Worm (Caenorhabditis elegans) whole organism, young adult: ENCODE results near the gene F32D8.1.

Experiments used
- B0019.2 ChIP-seq: fragments of 200-800 bp; sonication (Bioruptor generic); conservative IDR thresholded peaks from 2 replicates; pipeline ENCODE4 v1.3.6; 2022; ENCODE audit warnings: missing genetic modification reagents, missing genetic modification characterization, missing compliant biosample characterization
- B0035.1 ChIP-seq: sonication (generic microtip); optimal IDR thresholded peaks from 2 replicates; lab custom pipeline; 2016; ENCODE audit warnings: missing genetic modification characterization, mild to moderate bottlenecking, missing compliant biosample characterization, missing genotype, missing genetic modification reagents
- F39B2.1 ChIP-seq: fragments of 200-800 bp; sonication (Bioruptor generic); IDR thresholded peaks from 2 replicates; pipeline ENCODE4 v1.3.6; 2022; ENCODE audit warnings: missing genetic modification reagents, missing genetic modification characterization, missing compliant biosample characterization
- F52B5.7 ChIP-seq: sonication (generic microtip); optimal IDR thresholded peaks from 2 replicates; lab custom pipeline; 2016; ENCODE audit warnings: mild to moderate bottlenecking, missing genetic modification characterization, missing compliant biosample characterization
- K11D2.4 ChIP-seq: fragments of 200-800 bp; sonication (Bioruptor generic); IDR thresholded peaks from 2 replicates; pipeline ENCODE4 v1.3.6; 2022; ENCODE audit warnings: missing genetic modification reagents, missing genetic modification characterization, missing compliant biosample characterization
- K12H6.12 ChIP-seq: fragments of 200-800 bp; sonication (Bioruptor generic); optimal IDR thresholded peaks from 2 replicates; lab custom pipeline; 2018; ENCODE audit warnings: mild to moderate bottlenecking, missing genetic modification characterization, missing compliant biosample characterization
- Y53G8AR.9 ChIP-seq: fragments of 200-800 bp; sonication (Bioruptor generic); conservative IDR thresholded peaks from 2 replicates; pipeline ENCODE4 v1.3.6; 2022; ENCODE audit warnings: missing genetic modification reagents, missing genetic modification characterization, missing compliant biosample characterization
- Y56A3A.18 ChIP-seq: fragments of 200-800 bp; sonication (Bioruptor generic); IDR thresholded peaks from 2 replicates; pipeline ENCODE4 v1.3.6; 2022; ENCODE audit warnings: missing genetic modification reagents, missing genetic modification characterization, missing compliant biosample characterization
- Y67H2A.10 ChIP-seq: fragments of 200-800 bp; sonication (Bioruptor generic); conservative IDR thresholded peaks from 2 replicates; pipeline ENCODE4 v1.3.6; 2022; ENCODE audit warnings: missing genetic modification reagents, missing genetic modification characterization, missing compliant biosample characterization
- Y95B8A.8 ChIP-seq: fragments of 200-800 bp; sonication (Bioruptor generic); IDR thresholded peaks from 2 replicates; pipeline ENCODE4 v1.3.6; 2022; ENCODE audit warnings: missing genetic modification reagents, missing genetic modification characterization, missing compliant biosample characterization
- ZK185.1 ChIP-seq: sonication (generic microtip); optimal IDR thresholded peaks from 2 replicates; lab custom pipeline; 2016; ENCODE audit warnings: mild to moderate bottlenecking, missing genetic modification characterization, missing compliant biosample characterization; ENCODE audit not compliant: poor library complexity, severe bottlenecking
- akir-1 ChIP-seq: fragments of 200-800 bp; sonication (Bioruptor generic); optimal IDR thresholded peaks from 2 replicates; lab custom pipeline; 2018; ENCODE audit warnings: mild to moderate bottlenecking, missing genetic modification characterization, moderate library complexity, missing compliant biosample characterization
- bed-2 ChIP-seq: fragments of 200-800 bp; sonication (Bioruptor generic); IDR thresholded peaks from 2 replicates; pipeline ENCODE4 v1.3.6; 2022; ENCODE audit warnings: missing genetic modification reagents, missing genetic modification characterization, missing compliant biosample characterization
- cebp-2 ChIP-seq: fragments of 200-800 bp; sonication (Bioruptor generic); IDR thresholded peaks from 2 replicates; pipeline ENCODE4 v1.3.6; 2022; ENCODE audit warnings: missing genetic modification characterization, missing compliant biosample characterization
- ceh-27 ChIP-seq: fragments of 200-800 bp; sonication (Bioruptor generic); optimal IDR thresholded peaks from 2 replicates; lab custom pipeline; 2018; ENCODE audit warnings: mild to moderate bottlenecking, missing genetic modification characterization, moderate library complexity, missing compliant biosample characterization
- ceh-79 ChIP-seq: sonication (generic microtip); optimal IDR thresholded peaks from 2 replicates; lab custom pipeline; 2017; ENCODE audit warnings: mild to moderate bottlenecking, missing genetic modification characterization, missing compliant biosample characterization
- dox-1 ChIP-seq: fragments of 200-800 bp; sonication (Bioruptor generic); IDR thresholded peaks from 2 replicates; pipeline ENCODE4 v1.3.6; 2022; ENCODE audit warnings: missing genetic modification reagents, missing genetic modification characterization, missing compliant biosample characterization
- dpff-1 ChIP-seq: sonication (generic microtip); optimal IDR thresholded peaks from 2 replicates; lab custom pipeline; 2017; ENCODE audit warnings: mild to moderate bottlenecking, missing genetic modification characterization, missing compliant biosample characterization
- egl-44 ChIP-seq: fragments of 200-800 bp; sonication (Bioruptor generic); IDR thresholded peaks from 2 replicates; pipeline ENCODE4 v1.3.6; 2022; ENCODE audit warnings: missing genetic modification reagents, missing genetic modification characterization, missing compliant biosample characterization
- ekl-4 ChIP-seq: fragments of 200-800 bp; sonication (Bioruptor generic); IDR thresholded peaks from 2 replicates; pipeline ENCODE4 v1.3.6; 2022; ENCODE audit warnings: missing genetic modification reagents, missing genetic modification characterization, missing compliant biosample characterization
- fkh-3 ChIP-seq: sonication (generic microtip); optimal IDR thresholded peaks from 2 replicates; lab custom pipeline; 2016; ENCODE audit warnings: mild to moderate bottlenecking, missing genetic modification characterization, missing compliant biosample characterization
- gei-17 ChIP-seq: fragments of 200-800 bp; sonication (Bioruptor generic); optimal IDR thresholded peaks from 2 replicates; lab custom pipeline; 2018; ENCODE audit warnings: mild to moderate bottlenecking, missing genetic modification characterization, missing compliant biosample characterization
- him-1 ChIP-seq: sonication (generic microtip); optimal IDR thresholded peaks from 2 replicates; lab custom pipeline; 2016; ENCODE audit warnings: missing genotype, missing genetic modification reagents, missing genetic modification characterization, missing compliant biosample characterization
- hlh-12 ChIP-seq: sonication (generic microtip); optimal IDR thresholded peaks from 2 replicates; lab custom pipeline; 2016; ENCODE audit warnings: missing genetic modification characterization, missing compliant biosample characterization
- hmg-1.2 ChIP-seq: fragments of 200-800 bp; sonication (Bioruptor generic); IDR thresholded peaks from 2 replicates; pipeline ENCODE4 v1.3.6; 2022; ENCODE audit warnings: missing genetic modification reagents, missing genetic modification characterization, missing compliant biosample characterization
- lin-35 ChIP-seq, 3 experiments: fragments of 150-350 bp in 2 of 3; sonication (generic microtip) in 1 of 3; optimal IDR thresholded peaks; 2 replicates each; lab custom pipeline; 2014 to 2018; ENCODE audit warnings: missing biosample characterization in 3 of 3, missing genetic modification characterization in 3 of 3, missing genetic modification reagents in 3 of 3
- lin-54 ChIP-seq: fragments of 200-800 bp; sonication (Bioruptor generic); optimal IDR thresholded peaks from 2 replicates; lab custom pipeline; 2018; ENCODE audit warnings: mild to moderate bottlenecking, missing genetic modification characterization, missing compliant biosample characterization
- madf-10 ChIP-seq: sonication (generic microtip); optimal IDR thresholded peaks from 2 replicates; lab custom pipeline; 2016; ENCODE audit warnings: mild to moderate bottlenecking, missing genetic modification characterization, missing compliant biosample characterization
- madf-6 ChIP-seq: fragments of 200-800 bp; sonication (Bioruptor generic); IDR thresholded peaks from 2 replicates; pipeline ENCODE4 v1.3.6; 2022; ENCODE audit warnings: missing genetic modification reagents, missing genetic modification characterization, missing compliant biosample characterization
- mcd-1 ChIP-seq: fragments of 200-800 bp; sonication (Bioruptor generic); IDR thresholded peaks from 2 replicates; pipeline ENCODE4 v1.3.6; 2022; ENCODE audit warnings: missing genetic modification reagents, missing genetic modification characterization, missing compliant biosample characterization
- nhr-120 ChIP-seq: fragments of 200-800 bp; sonication (Bioruptor generic); IDR thresholded peaks from 2 replicates; pipeline ENCODE4 v1.3.6; 2022; ENCODE audit warnings: missing genetic modification characterization, missing compliant biosample characterization
- nhr-179 ChIP-seq: sonication (generic microtip); optimal IDR thresholded peaks from 2 replicates; lab custom pipeline; 2016; ENCODE audit warnings: mild to moderate bottlenecking, missing genetic modification characterization, missing compliant biosample characterization
- pbrm-1 ChIP-seq: fragments of 200-800 bp; sonication (Bioruptor generic); IDR thresholded peaks from 2 replicates; pipeline ENCODE4 v1.3.6; 2022; ENCODE audit warnings: missing genetic modification reagents, missing genetic modification characterization, missing compliant biosample characterization
- snpc-1.1 ChIP-seq: sonication (generic microtip); optimal IDR thresholded peaks from 2 replicates; lab custom pipeline; 2017; ENCODE audit warnings: missing genetic modification characterization, mild to moderate bottlenecking, missing compliant biosample characterization, antibody characterized with exemption, moderate library complexity, missing genotype, missing genetic modification reagents; ENCODE audit not compliant: insufficient read depth
- unc-62 ChIP-seq: fragments of 150-350 bp; optimal IDR thresholded peaks from 2 replicates; lab custom pipeline; 2014; ENCODE audit warnings: missing biosample characterization, missing genetic modification reagents, missing genetic modification characterization
- ztf-26 ChIP-seq: sonication (generic microtip); optimal IDR thresholded peaks from 2 replicates; lab custom pipeline; 2017; ENCODE audit warnings: missing genetic modification characterization, missing compliant biosample characterization
- ztf-28 ChIP-seq: fragments of 200-800 bp; sonication (Bioruptor generic); IDR thresholded peaks from 2 replicates; pipeline ENCODE4 v1.3.6; 2022; ENCODE audit warnings: missing genetic modification reagents, missing genetic modification characterization, missing compliant biosample characterization

F32D8.1 gene

DNA sequence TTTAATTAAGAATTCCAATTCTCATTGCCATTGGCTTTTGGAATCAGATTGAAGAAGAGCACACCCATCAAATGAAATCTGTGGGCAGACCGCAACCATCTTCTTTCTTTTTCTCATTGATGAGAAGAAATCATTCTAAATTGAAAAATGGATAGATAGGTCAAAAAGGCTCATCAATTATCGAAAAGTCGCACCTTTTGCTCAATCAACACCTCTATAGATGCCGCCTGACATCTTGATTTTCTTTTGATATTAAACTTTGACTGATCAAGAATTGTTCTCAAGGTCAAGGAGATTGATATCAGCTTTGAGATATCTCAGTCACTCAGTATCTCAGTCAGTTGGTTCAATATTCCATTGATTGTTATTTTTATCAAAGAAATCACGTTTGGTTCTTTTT lies 29.3 kb downstream of the F32D8.1 start:
- TF ChIP-seq gei-17 (GFP tag; lab: Kevin White, UChicago) (no peak), Y56A3A.18 (GFP tag; lab: Robert Waterston, UW) (no peak), madf-6 (GFP tag; lab: Robert Waterston, UW) (no peak), cebp-2 (no peak)

DNA sequence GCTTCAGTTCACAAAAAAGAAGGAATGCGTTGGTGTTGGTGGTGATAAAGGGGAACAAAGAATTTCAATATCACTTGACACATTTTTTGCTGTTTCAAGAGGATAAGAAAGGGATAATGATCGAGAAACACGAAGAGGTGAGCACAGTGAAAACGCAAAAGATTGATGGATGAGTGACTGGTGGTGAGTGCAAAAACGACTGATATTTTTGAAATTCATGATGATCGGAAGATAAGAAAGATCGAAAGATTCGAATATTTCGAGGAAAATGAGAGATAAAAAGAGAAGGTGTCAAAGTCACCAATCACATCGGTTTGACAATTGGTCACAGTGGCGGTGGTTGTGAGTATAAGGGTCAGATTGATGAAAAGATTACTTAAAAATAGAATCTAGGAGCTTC lies 35.3 kb downstream of the F32D8.1 start:
- no peak for TF ChIP-seq unc-62 (GFP tag; lab: Kevin White, UChicago)
- TF ChIP-seq snpc-1.1 (tag; lab: Kevin White, UChicago), result no peak
- TF ChIP-seq K12H6.12 (tag; lab: Kevin White, UChicago), result no peak
- TF ChIP-seq hlh-12 (tag; lab: Kevin White, UChicago), result no peak
- no peak for TF ChIP-seq K11D2.4
- TF ChIP-seq bed-2 (GFP tag; lab: Robert Waterston, UW), result no peak
- no peak for TF ChIP-seq pbrm-1 (GFP tag; lab: Robert Waterston, UW)
- no peak for TF ChIP-seq egl-44
- no peak for TF ChIP-seq Y95B8A.8 (GFP tag; lab: Robert Waterston, UW)
- TF ChIP-seq nhr-120 (GFP tag; lab: Robert Waterston, UW), result no peak
- TF ChIP-seq madf-6 (GFP tag; lab: Robert Waterston, UW), result no peak
- no peak for TF ChIP-seq F52B5.7 (tag; lab: Kevin White, UChicago)
- TF ChIP-seq mcd-1 (GFP tag; lab: Robert Waterston, UW), result no peak
- no peak for TF ChIP-seq B0035.1 (tag; lab: Kevin White, UChicago)
- no peak for TF ChIP-seq akir-1 (GFP tag; lab: Kevin White, UChicago)
- no peak for TF ChIP-seq Y53G8AR.9 (GFP tag; lab: Robert Waterston, UW)
- no peak for TF ChIP-seq ztf-26 (tag; lab: Kevin White, UChicago)

- TF ChIP-seq Y67H2A.10 (GFP tag; lab: Robert Waterston, UW) (no peak), him-1 (tag; lab: Kevin White, UChicago) (no peak), madf-10 (no peak), lin-35 (GFP tag; optimal IDR thresholded peaks at IDR 0.05; lab: Kevin White, UChicago) (no peak), lin-54 (GFP tag; lab: Kevin White, UChicago) (no peak), F39B2.1 (GFP tag; lab: Robert Waterston, UW) (no peak), nhr-179 (tag; lab: Kevin White, UChicago) (no peak), hmg-1.2 (no peak), bed-2 (GFP tag; lab: Robert Waterston, UW) (no peak), ztf-28 (no peak), Y56A3A.18 (GFP tag; lab: Robert Waterston, UW) (no peak), ekl-4 (GFP tag; lab: Robert Waterston, UW) (no peak), ZK185.1 (no peak), dox-1 (GFP tag; lab: Robert Waterston, UW) (no peak), mcd-1 (GFP tag; lab: Robert Waterston, UW) (no peak), B0019.2 (GFP tag; lab: Robert Waterston, UW) (no peak), fkh-3 (tag; lab: Kevin White, UChicago) (no peak), ceh-27 (GFP tag; lab: Kevin White, UChicago) (no peak), ceh-79 (tag; lab: Kevin White, UChicago) (no peak), dpff-1 (no peak)
Observed at ce11 chrV:10918373-10918772, 37.7 kb downstream of the F32D8.1 start, which contains the start of gene F58B4.2. Gene F58B4.2 (minus strand): TSS chrV:10918473.
